Worm (Caenorhabditis elegans): ENCODE results near the gene glb-34.

DNA sequence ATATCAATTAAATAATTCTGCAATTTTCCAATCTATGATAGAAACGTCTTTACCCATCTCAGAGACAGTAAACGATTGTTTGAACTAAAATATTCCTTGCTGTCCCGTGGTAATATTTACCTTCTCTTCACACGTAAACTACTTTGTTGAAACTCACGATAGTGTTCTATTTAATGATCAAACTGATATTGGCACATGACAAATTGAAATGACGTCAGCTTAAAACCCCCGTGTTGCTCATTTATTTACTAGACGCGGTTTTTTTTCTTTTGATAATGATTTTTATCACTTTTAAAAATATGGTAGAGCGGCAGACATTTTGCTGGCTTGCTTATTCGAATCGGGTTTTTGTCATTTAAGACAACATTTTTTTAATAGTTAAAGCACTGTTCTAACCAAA is 10.8 kb downstream of the glb-34 start:
- TF ChIP-seq T22C8.4 (GFP tag; IDR thresholded peaks at IDR 0.05) (no peak), cog-1 (tag; optimal IDR thresholded peaks at IDR 0.05) (no peak), med-1 (GFP tag; optimal IDR thresholded peaks at IDR 0.05; ENCODE audit: insufficient read depth) (no peak), flt-1 (GFP tag; IDR thresholded peaks at IDR 0.05) (no peak), ztf-29 (GFP tag; IDR thresholded peaks at IDR 0.05) (no peak), tab-1 (GFP tag; IDR thresholded peaks at IDR 0.05) (no peak), ztf-23 (GFP tag; IDR thresholded peaks at IDR 0.05) (no peak), ref-1 (GFP tag; conservative IDR thresholded peaks at IDR 0.05) (no peak), klf-2 (GFP tag; conservative IDR thresholded peaks at IDR 0.05) (no peak)

All from whole organism, midembryonic.